Fruit fly (Drosophila melanogaster) whole organism, prepupa: ENCODE measurements around the gene CG17108.

ENCODE experiments used
- Blimp-1 ChIP-seq: fragments of 200-800 bp; sonication (Bioruptor generic); optimal IDR thresholded peaks from 3 replicates; lab custom pipeline; 2017; ENCODE audit warnings: missing biosample characterization, missing genetic modification characterization, mild to moderate bottlenecking, moderate library complexity, missing genetic modification reagents
- CG10631 ChIP-seq: fragments of 200-800 bp; sonication (Bioruptor generic); optimal IDR thresholded peaks from 2 replicates; lab custom pipeline; 2016; ENCODE audit warnings: missing biosample characterization, missing genetic modification characterization
- CG11762 ChIP-seq: fragments of 200-800 bp; sonication (Bioruptor generic); optimal IDR thresholded peaks from 3 replicates; lab custom pipeline; 2016; ENCODE audit warnings: missing biosample characterization, missing genetic modification characterization; ENCODE audit not compliant: insufficient read depth
- CG11902 ChIP-seq: fragments of 200-800 bp; sonication (Bioruptor generic); optimal IDR thresholded peaks from 3 replicates; lab custom pipeline; 2016; ENCODE audit warnings: missing biosample characterization, missing genetic modification characterization
- CG15336 ChIP-seq: fragments of 200-800 bp; sonication (Bioruptor generic); IDR thresholded peaks from 2 replicates; pipeline ENCODE4 v1.3.6; 2022; ENCODE audit warnings: missing biosample characterization, missing genetic modification characterization
- CG16779 ChIP-seq: fragments of 200-800 bp; sonication (Bioruptor generic); optimal IDR thresholded peaks from 3 replicates; lab custom pipeline; 2017; ENCODE audit warnings: missing biosample characterization, mild to moderate bottlenecking, missing genetic modification characterization
- CG3032 ChIP-seq: fragments of 200-800 bp; optimal IDR thresholded peaks from 2 replicates; lab custom pipeline; 2019; ENCODE audit warnings: missing biosample characterization, mild to moderate bottlenecking, missing genetic modification characterization, moderate library complexity
- CG31627 ChIP-seq: fragments of 200-800 bp; sonication (Bioruptor generic); optimal IDR thresholded peaks from 3 replicates; lab custom pipeline; 2016; ENCODE audit warnings: missing biosample characterization, missing genetic modification characterization
- CG32006 ChIP-seq: fragments of 200-800 bp; sonication (Bioruptor generic); optimal IDR thresholded peaks from 3 replicates; lab custom pipeline; 2017; ENCODE audit warnings: missing biosample characterization, mild to moderate bottlenecking, missing genetic modification characterization
- CG34406 ChIP-seq: fragments of 200-800 bp; sonication (Bioruptor generic); optimal IDR thresholded peaks from 3 replicates; lab custom pipeline; 2016; ENCODE audit warnings: missing biosample characterization, missing genetic modification characterization
- CG3919 ChIP-seq: fragments of 200-800 bp; sonication (Bioruptor generic); optimal IDR thresholded peaks from 3 replicates; lab custom pipeline; 2016; ENCODE audit warnings: missing biosample characterization, missing genetic modification characterization
- CG4318 ChIP-seq: fragments of 200-800 bp; sonication (Bioruptor generic); optimal IDR thresholded peaks from 3 replicates; lab custom pipeline; 2017; ENCODE audit warnings: missing biosample characterization, mild to moderate bottlenecking, missing genetic modification characterization
- CG6163 ChIP-seq: fragments of 200-800 bp; sonication (Bioruptor generic); IDR thresholded peaks from 3 replicates; pipeline ENCODE4 v1.3.6; 2022; ENCODE audit warnings: missing biosample characterization, missing genetic modification characterization
- CG6276 ChIP-seq: fragments of 200-800 bp; sonication (Bioruptor generic); optimal IDR thresholded peaks from 2 replicates; lab custom pipeline; 2017; ENCODE audit warnings: missing biosample characterization, mild to moderate bottlenecking, missing genetic modification characterization
- CG6808 ChIP-seq: fragments of 200-800 bp; sonication (Bioruptor generic); optimal IDR thresholded peaks from 3 replicates; lab custom pipeline; 2017; ENCODE audit warnings: missing biosample characterization, missing genetic modification characterization, mild to moderate bottlenecking, moderate library complexity, missing genetic modification reagents
- CG6854 ChIP-seq: fragments of 200-800 bp; sonication (Bioruptor generic); optimal IDR thresholded peaks from 2 replicates; lab custom pipeline; 2017; ENCODE audit warnings: missing biosample characterization, mild to moderate bottlenecking, missing genetic modification characterization
- CG7368 ChIP-seq: fragments of 200-800 bp; sonication (Bioruptor generic); optimal IDR thresholded peaks from 3 replicates; lab custom pipeline; 2016; ENCODE audit warnings: missing biosample characterization, missing genetic modification characterization
- CG8319 ChIP-seq: fragments of 200-800 bp; sonication (Bioruptor generic); optimal IDR thresholded peaks from 3 replicates; lab custom pipeline; 2016; ENCODE audit warnings: missing biosample characterization, missing genetic modification characterization
- CG8632 ChIP-seq: fragments of 200-800 bp; sonication (Bioruptor generic); optimal IDR thresholded peaks from 3 replicates; lab custom pipeline; 2016; ENCODE audit warnings: missing biosample characterization, missing genetic modification characterization
- CG9139 ChIP-seq: fragments of 200-800 bp; sonication (Bioruptor generic); optimal IDR thresholded peaks from 3 replicates; lab custom pipeline; 2017; ENCODE audit warnings: missing biosample characterization, mild to moderate bottlenecking, missing genetic modification characterization
- Eip75B ChIP-seq: fragments of 200-800 bp; sonication (Bioruptor generic); optimal IDR thresholded peaks from 3 replicates; lab custom pipeline; 2016; ENCODE audit warnings: missing biosample characterization, missing genetic modification characterization
- Eip78C ChIP-seq: fragments of 200-800 bp; sonication (Bioruptor generic); peaks from one replicate; lab custom pipeline; 2016; ENCODE audit warnings: missing biosample characterization, missing genetic modification characterization
- Eip93F ChIP-seq: fragments of 200-800 bp; sonication (Bioruptor generic); optimal IDR thresholded peaks from 2 replicates; lab custom pipeline; 2016; ENCODE audit warnings: missing biosample characterization, mild to moderate bottlenecking, missing genetic modification characterization
- Ets21C ChIP-seq: fragments of 200-800 bp; sonication (Bioruptor generic); optimal IDR thresholded peaks from 3 replicates; lab custom pipeline; 2016; ENCODE audit warnings: missing biosample characterization, missing genetic modification characterization
- Gug ChIP-seq: fragments of 200-800 bp; sonication (Bioruptor generic); IDR thresholded peaks from 2 replicates; pipeline ENCODE4 v1.3.6; 2022; ENCODE audit warnings: missing biosample characterization, missing genetic modification characterization
- Hr38 ChIP-seq: sonication (Bioruptor generic); optimal IDR thresholded peaks from 2 replicates; lab custom pipeline; 2016; ENCODE audit warnings: missing biosample characterization, missing genetic modification characterization
- Hr39 ChIP-seq: fragments of 200-800 bp; sonication (Bioruptor generic); optimal IDR thresholded peaks from 2 replicates; lab custom pipeline; 2016; ENCODE audit warnings: missing biosample characterization, missing genetic modification characterization
- Hr4 ChIP-seq: fragments of 200-800 bp; sonication (Bioruptor generic); optimal IDR thresholded peaks from 3 replicates; lab custom pipeline; 2016; ENCODE audit warnings: missing biosample characterization, missing genetic modification characterization
- Lpt ChIP-seq: fragments of 200-800 bp; sonication (Bioruptor generic); optimal IDR thresholded peaks from 3 replicates; lab custom pipeline; 2016; ENCODE audit warnings: missing biosample characterization, missing genetic modification characterization
- Met ChIP-seq: fragments of 200-800 bp; sonication (Bioruptor generic); optimal IDR thresholded peaks from 3 replicates; lab custom pipeline; 2016; ENCODE audit warnings: missing biosample characterization, missing genetic modification characterization
- OdsH ChIP-seq: fragments of 200-800 bp; sonication (Bioruptor generic); optimal IDR thresholded peaks from 3 replicates; lab custom pipeline; 2016; ENCODE audit warnings: missing biosample characterization, missing genetic modification characterization
- Smox ChIP-seq: fragments of 200-800 bp; sonication (Bioruptor generic); optimal IDR thresholded peaks from 3 replicates; lab custom pipeline; 2016; ENCODE audit warnings: missing biosample characterization, missing genetic modification characterization
- Sox102F ChIP-seq: fragments of 200-800 bp; sonication (Bioruptor generic); optimal IDR thresholded peaks from 2 replicates; lab custom pipeline; 2016; ENCODE audit warnings: missing biosample characterization, mild to moderate bottlenecking, missing genetic modification characterization
- Sox14 ChIP-seq: fragments of 200-800 bp; sonication (Bioruptor generic); optimal IDR thresholded peaks from 3 replicates; lab custom pipeline; 2016; ENCODE audit warnings: missing biosample characterization, missing genetic modification characterization
- Sox15 ChIP-seq: fragments of 200-800 bp; sonication (Bioruptor generic); optimal IDR thresholded peaks from 3 replicates; lab custom pipeline; 2016; ENCODE audit warnings: missing biosample characterization, missing genetic modification characterization
- achi ChIP-seq: fragments of 200-800 bp; sonication (Bioruptor generic); optimal IDR thresholded peaks from 3 replicates; lab custom pipeline; 2016; ENCODE audit warnings: missing biosample characterization, missing genetic modification characterization
- acj6 ChIP-seq: fragments of 200-800 bp; sonication (Bioruptor generic); optimal IDR thresholded peaks from 3 replicates; lab custom pipeline; 2016; ENCODE audit warnings: missing biosample characterization, missing genetic modification characterization
- cyc ChIP-seq: fragments of 200-800 bp; sonication (Bioruptor generic); optimal IDR thresholded peaks from 3 replicates; lab custom pipeline; 2016; ENCODE audit warnings: missing biosample characterization, missing genetic modification characterization
- dac ChIP-seq: fragments of 200-800 bp; sonication (Bioruptor generic); optimal IDR thresholded peaks from 2 replicates; lab custom pipeline; 2017; ENCODE audit warnings: missing biosample characterization, mild to moderate bottlenecking, missing genetic modification characterization
- dsx ChIP-seq: fragments of 200-800 bp; optimal IDR thresholded peaks from 3 replicates; lab custom pipeline; 2019; ENCODE audit warnings: missing biosample characterization, mild to moderate bottlenecking, missing genetic modification characterization, moderate library complexity; ENCODE audit not compliant: poor library complexity, severe bottlenecking
- eg ChIP-seq: fragments of 200-800 bp; sonication (Bioruptor generic); IDR thresholded peaks from 3 replicates; pipeline ENCODE4 v1.3.6; 2022; ENCODE audit warnings: missing biosample characterization, missing genetic modification characterization
- esn ChIP-seq: fragments of 200-800 bp; sonication (Bioruptor generic); optimal IDR thresholded peaks from 2 replicates; lab custom pipeline; 2016; ENCODE audit warnings: missing biosample characterization, mild to moderate bottlenecking, missing genetic modification characterization, moderate library complexity
- fd59A ChIP-seq: fragments of 200-800 bp; sonication (Bioruptor generic); optimal IDR thresholded peaks from 2 replicates; lab custom pipeline; 2017; ENCODE audit warnings: missing biosample characterization, mild to moderate bottlenecking, missing genetic modification characterization, missing genetic modification reagents
- fd85E ChIP-seq: fragments of 200-800 bp; sonication (Bioruptor generic); optimal IDR thresholded peaks from 3 replicates; lab custom pipeline; 2016; ENCODE audit warnings: missing biosample characterization, missing genetic modification characterization
- lz ChIP-seq: fragments of 200-800 bp; sonication (Bioruptor generic); optimal IDR thresholded peaks from 3 replicates; lab custom pipeline; 2016; ENCODE audit warnings: missing biosample characterization, missing genetic modification characterization
- net ChIP-seq: fragments of 200-800 bp; sonication (Bioruptor generic); optimal IDR thresholded peaks from 3 replicates; lab custom pipeline; 2016; ENCODE audit warnings: missing biosample characterization, missing genetic modification characterization
- pdm3 ChIP-seq: fragments of 200-800 bp; sonication (Bioruptor generic); optimal IDR thresholded peaks from 3 replicates; lab custom pipeline; 2016; ENCODE audit warnings: missing biosample characterization, missing genetic modification characterization
- salr ChIP-seq, 2 experiments: fragments of 200-800 bp; sonication (Bioruptor generic); optimal IDR thresholded peaks; 3 replicates each; lab custom pipeline; 2016 to 2018; ENCODE audit warnings: missing biosample characterization in 2 of 2, missing genetic modification characterization in 2 of 2, mild to moderate bottlenecking in 1 of 2
- spab ChIP-seq: fragments of 200-800 bp; sonication (Bioruptor generic); optimal IDR thresholded peaks from 2 replicates; lab custom pipeline; 2017; ENCODE audit warnings: missing biosample characterization, mild to moderate bottlenecking, missing genetic modification characterization, missing genetic modification reagents
- ss ChIP-seq, 2 experiments: fragments of 200-800 bp; sonication (Bioruptor generic); optimal IDR thresholded peaks; 2 replicates in 1 of 2; 3 replicates in 1 of 2; lab custom pipeline; 2017 to 2018; ENCODE audit warnings: mild to moderate bottlenecking in 2 of 2, missing biosample characterization in 2 of 2, missing genetic modification characterization in 2 of 2, moderate library complexity in 1 of 2
- svp ChIP-seq: fragments of 200-800 bp; sonication (Bioruptor generic); peaks from one replicate; lab custom pipeline; 2016; ENCODE audit warnings: missing biosample characterization, missing genetic modification characterization
- topi ChIP-seq: fragments of 200-800 bp; sonication (Bioruptor generic); optimal IDR thresholded peaks from 3 replicates; lab custom pipeline; 2016; ENCODE audit warnings: missing biosample characterization, missing genetic modification characterization
- vri ChIP-seq: fragments of 200-800 bp; sonication (Bioruptor generic); optimal IDR thresholded peaks from 3 replicates; lab custom pipeline; 2016; ENCODE audit warnings: missing biosample characterization, mild to moderate bottlenecking, missing genetic modification characterization

The CG17108 gene

dm6 chr2L:10732343-10732808, 38.5 kb upstream of the CG17108 start, which contains the start of the genes EMC3 and Dpy-30L1:
EMC3 (minus strand) TSS chr2L:10732423.
Dpy-30L1 (plus strand) TSS chr2L:10732653.
- TF ChIP-seq topi (GFP tag; lab: Kevin White, UChicago) = peak; percentile 50
- no peak for TF ChIP-seq CG4318 (GFP tag; lab: Kevin White, UChicago)
- TF ChIP-seq Hr39 (GFP tag; lab: Kevin White, UChicago) = peak; percentile 51
- peak; percentile 58 for TF ChIP-seq CG3032 (tag; lab: Kevin White, UChicago)
- peak; percentile 46 for TF ChIP-seq Ets21C (GFP tag; lab: Kevin White, UChicago)
- no peak for TF ChIP-seq CG32006 (GFP tag; lab: Kevin White, UChicago)
- TF ChIP-seq cyc (GFP tag; lab: Kevin White, UChicago) = peak; percentile 43
- no peak for TF ChIP-seq CG7368
- TF ChIP-seq CG16779 = no peak
- no peak for TF ChIP-seq ss (GFP tag; optimal IDR thresholded peaks at IDR 0.05; lab: Kevin White, UChicago)
- TF ChIP-seq pdm3 (GFP tag; lab: Kevin White, UChicago) = no peak
- no peak for TF ChIP-seq achi (GFP tag; lab: Kevin White, UChicago)
- no peak for TF ChIP-seq salr (GFP tag; optimal IDR thresholded peaks at IDR 0.05; lab: Kevin White, UChicago)
- no peak for TF ChIP-seq Gug
- no peak for TF ChIP-seq OdsH (GFP tag; lab: Kevin White, UChicago)
- peak; percentile 35 for TF ChIP-seq Sox14 (GFP tag; lab: Kevin White, UChicago)
- TF ChIP-seq CG8632 (GFP tag; lab: Kevin White, UChicago) = no peak
- peak; percentile 47 for TF ChIP-seq Eip75B (GFP tag; lab: Kevin White, UChicago)
- TF ChIP-seq Hr4 (GFP tag; lab: Kevin White, UChicago) = peak; percentile 55
- TF ChIP-seq Hr38 (GFP tag; lab: Kevin White, UChicago) = no peak
- no peak for TF ChIP-seq vri (GFP tag; lab: Kevin White, UChicago)
- no peak for TF ChIP-seq CG10631 (GFP tag; lab: Kevin White, UChicago)
- TF ChIP-seq CG6854 (GFP tag; lab: Kevin White, UChicago) = no peak
- TF ChIP-seq Sox102F (GFP tag; lab: Kevin White, UChicago) = no peak
- peak; percentile 31; the same call in 1 of the 2 replicates for TF ChIP-seq CG15336 (GFP tag; lab: Robert Waterston, UW)
- no peak for TF ChIP-seq spab
- no peak for TF ChIP-seq Sox15 (GFP tag; lab: Kevin White, UChicago)
- peak; percentile 17; the same call in 1 of the 3 replicates for TF ChIP-seq CG6163
- no peak for TF ChIP-seq fd85E
- TF ChIP-seq esn (GFP tag; lab: Kevin White, UChicago) = peak; percentile 66
- no peak for TF ChIP-seq net
- TF ChIP-seq dac = no peak
- no peak for TF ChIP-seq CG6276 (GFP tag; lab: Kevin White, UChicago)
- no peak for TF ChIP-seq CG9139 (GFP tag; lab: Kevin White, UChicago)
- no peak for TF ChIP-seq CG8319
- TF ChIP-seq lz (GFP tag; lab: Kevin White, UChicago) = peak; percentile 48
- TF ChIP-seq dsx (GFP tag; lab: Kevin White, UChicago) = no peak
- peak; percentile 19 for TF ChIP-seq CG11762 (GFP tag; lab: Kevin White, UChicago)
- TF ChIP-seq CG11902 (GFP tag; lab: Kevin White, UChicago) = no peak
- no peak for TF ChIP-seq svp
- no peak for TF ChIP-seq Blimp-1 (GFP tag; lab: Kevin White, UChicago)
- TF ChIP-seq fd59A = no peak
- peak; percentile 64 for TF ChIP-seq CG31627 (GFP tag; lab: Kevin White, UChicago)
- TF ChIP-seq CG3919 (GFP tag; lab: Kevin White, UChicago) = no peak
- no peak for TF ChIP-seq Met
- peak; percentile 81 for TF ChIP-seq Eip78C (GFP tag; lab: Kevin White, UChicago)
- TF ChIP-seq Eip93F (GFP tag; lab: Kevin White, UChicago) = no peak
- TF ChIP-seq Smox (GFP tag; lab: Kevin White, UChicago) = peak; percentile 35
- TF ChIP-seq CG6808 (GFP tag; lab: Kevin White, UChicago) = no peak
- TF ChIP-seq eg (GFP tag; lab: Robert Waterston, UW) = no peak
- no peak for TF ChIP-seq acj6 (GFP tag; lab: Kevin White, UChicago)
- no peak for TF ChIP-seq Lpt (GFP tag; lab: Kevin White, UChicago)
- no peak for TF ChIP-seq CG34406 (GFP tag; lab: Kevin White, UChicago)
